Worm (Caenorhabditis elegans) whole organism, L4 larva: ENCODE data around the gene npl-4.2.

ENCODE experiments used
- F49E8.2 ChIP-seq: sonication (generic microtip); optimal IDR thresholded peaks from 2 replicates; lab custom pipeline; 2016; ENCODE audit warnings: missing compliant biosample characterization, mild to moderate bottlenecking, missing genetic modification characterization, borderline replicate concordance
- aly-2 ChIP-seq: sonication (generic microtip); optimal IDR thresholded peaks from 2 replicates; lab custom pipeline; 2018; ENCODE audit warnings: missing biosample characterization, missing genetic modification characterization
- ama-1 ChIP-seq: fragments of 150-350 bp; optimal IDR thresholded peaks from 2 replicates; lab custom pipeline; 2014; ENCODE audit warnings: inconsistent platforms, mixed read lengths
- daf-12 ChIP-seq: fragments of 150-350 bp; optimal IDR thresholded peaks from 2 replicates; lab custom pipeline; 2014; ENCODE audit warnings: missing biosample characterization, missing genetic modification reagents, missing genetic modification characterization
- mes-2 ChIP-seq: sonication (generic microtip); optimal IDR thresholded peaks from 2 replicates; lab custom pipeline; 2016; ENCODE audit warnings: missing genotype, mild to moderate bottlenecking, missing genetic modification characterization, missing compliant biosample characterization; ENCODE audit not compliant: poor library complexity, severe bottlenecking
- nhr-10 ChIP-seq: fragments of 150-350 bp; optimal IDR thresholded peaks from 2 replicates; lab custom pipeline; 2014; ENCODE audit warnings: missing biosample characterization, missing genetic modification characterization
- nhr-237 ChIP-seq: sonication (generic microtip); optimal IDR thresholded peaks from 2 replicates; lab custom pipeline; 2017; ENCODE audit warnings: missing biosample characterization, missing genetic modification characterization
- nhr-25 ChIP-seq: sonication (generic microtip); optimal IDR thresholded peaks from 2 replicates; lab custom pipeline; 2017; ENCODE audit warnings: missing genetic modification characterization, mild to moderate bottlenecking, missing compliant biosample characterization, antibody characterized with exemption, moderate library complexity, borderline replicate concordance; ENCODE audit not compliant: insufficient read depth
- unc-39 ChIP-seq: sonication (generic microtip); optimal IDR thresholded peaks from 2 replicates; lab custom pipeline; 2017; ENCODE audit warnings: missing biosample characterization, missing genetic modification characterization
- unc-62 ChIP-seq, 3 experiments: fragments of 150-350 bp in 1 of 3; sonication (generic microtip); optimal IDR thresholded peaks in 2 of 3; peaks in 1 of 3; 1 replicate in 1 of 3; 2 replicates in 2 of 3; lab custom pipeline; 2014 to 2017; ENCODE audit warnings: missing biosample characterization in 3 of 3, missing genetic modification characterization in 3 of 3, missing genetic modification reagents in 3 of 3, missing genotype in 1 of 3

DNA sequence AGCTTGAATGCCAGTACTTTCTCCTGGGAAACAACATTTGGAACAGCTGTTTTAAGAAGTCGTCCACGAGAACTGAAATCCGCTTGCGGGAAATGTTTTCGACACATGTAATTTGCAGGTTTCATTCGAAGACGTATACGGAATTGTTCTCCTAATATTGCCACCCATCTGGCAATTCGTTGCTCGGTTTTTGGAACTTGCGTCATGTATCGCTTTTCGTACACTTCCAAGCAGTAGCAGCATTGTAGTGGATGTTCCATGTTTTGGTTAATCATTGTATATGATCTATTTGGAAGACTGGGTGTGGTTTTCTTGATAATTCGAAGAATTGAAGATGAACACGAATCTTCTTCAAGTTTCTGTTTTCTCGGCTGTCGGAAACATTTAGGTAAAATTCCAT, 34.9 kb upstream of the npl-4.2 start:
- TF ChIP-seq aly-2 (tag; lab: Kevin White, UChicago): no peak
- no peak for TF ChIP-seq mes-2
- TF ChIP-seq F49E8.2 (tag; lab: Kevin White, UChicago): no peak
- TF ChIP-seq daf-12 (tag; lab: Kevin White, UChicago): no peak
- no peak for TF ChIP-seq unc-39 (tag; lab: Kevin White, UChicago)
- no peak for TF ChIP-seq ama-1 (lab: Kevin White, UChicago)
- TF ChIP-seq unc-62 (GFP tag; optimal IDR thresholded peaks at IDR 0.05 in 1 of 2; lab: Kevin White, UChicago): peak in 1 of 2 experiments; percentile 74
- no peak for TF ChIP-seq unc-62 (tag; optimal IDR thresholded peaks at IDR 0.05; lab: Kevin White, UChicago)
- no peak for TF ChIP-seq nhr-25
- no peak for TF ChIP-seq nhr-10 (tag; lab: Kevin White, UChicago)
- TF ChIP-seq nhr-237 (tag; lab: Kevin White, UChicago): no peak
